Fruit fly (Drosophila melanogaster) whole organism, pupa: Measurements from ENCODE around the gene bif.

ENCODE experiments used
- CG10348 ChIP-seq: fragments of 200-800 bp; sonication (Bioruptor generic); IDR thresholded peaks from 2 replicates; pipeline ENCODE4 v1.3.6; 2022; ENCODE audit warnings: missing biosample characterization, missing genetic modification characterization
- gl ChIP-seq: fragments of 200-800 bp; sonication (Bioruptor generic); optimal IDR thresholded peaks from 2 replicates; lab custom pipeline; 2018; ENCODE audit warnings: missing biosample characterization, mild to moderate bottlenecking, missing genetic modification characterization

DNA sequence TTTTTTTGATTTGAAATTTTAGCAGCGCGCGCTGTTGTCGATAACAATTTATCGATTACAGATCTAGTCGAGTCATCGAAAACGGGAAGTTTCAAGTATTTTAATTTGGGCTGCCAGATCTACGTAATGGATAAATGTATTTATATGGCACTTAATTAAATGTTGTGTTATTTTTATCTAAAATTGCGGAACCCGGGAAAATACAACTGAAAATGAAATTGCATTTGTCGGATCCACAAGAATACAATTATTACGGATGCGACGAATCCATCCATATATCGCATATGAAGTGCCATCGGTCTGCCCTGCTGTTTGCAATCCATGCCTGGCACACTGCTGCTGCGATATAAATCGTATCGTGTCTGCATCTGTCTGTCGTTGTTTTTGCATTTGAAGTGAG is 41.4 kb downstream of the bif start, which contains the start of gene Tango10:
- TF ChIP-seq CG10348 (GFP tag; lab: Robert Waterston, UW) (no peak), gl (tag; lab: Kevin White, UChicago) (no peak)
